Worm (Caenorhabditis elegans): ENCODE measurements around the gene bath-24.
"Not testable (repeated sequence)": the region's sequence is repeated elsewhere in the genome, so short reads cannot be mapped to it uniquely, and the experiment has no call there.

Gene bath-24

DNA sequence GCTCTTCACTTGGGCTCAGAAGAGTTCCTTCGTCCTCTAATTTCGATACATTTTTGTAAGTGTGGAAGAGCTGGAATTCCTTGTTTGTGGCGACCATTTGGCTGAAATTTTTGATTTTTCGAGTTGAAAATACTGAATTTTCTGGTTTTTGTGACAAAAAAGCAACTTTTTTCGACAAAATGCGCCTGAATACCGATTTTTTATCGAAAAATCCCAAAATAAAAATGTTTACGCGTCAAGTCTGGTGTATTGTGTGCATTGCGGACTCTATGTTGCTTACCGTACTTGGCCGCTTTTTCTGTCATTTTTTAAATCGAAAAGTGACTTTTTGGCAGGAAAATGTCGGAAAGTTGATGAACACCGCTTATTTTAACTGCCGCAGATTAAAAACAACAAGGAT is 15.0 kb downstream of the bath-24 start, which contains the start of gene bath-3:
Gene bath-3 (minus strand): TSS at position 101 of the 400 bp plus-strand sequence.
- no peak for TF ChIP-seq med-1 (GFP tag; optimal IDR thresholded peaks at IDR 0.05; ENCODE audit: insufficient read depth)
- no peak for TF ChIP-seq ztf-29 (GFP tag; IDR thresholded peaks at IDR 0.05)
- TF ChIP-seq ztf-23 (GFP tag; IDR thresholded peaks at IDR 0.05), result no peak
- no peak for TF ChIP-seq ref-1 (GFP tag; conservative IDR thresholded peaks at IDR 0.05)

DNA sequence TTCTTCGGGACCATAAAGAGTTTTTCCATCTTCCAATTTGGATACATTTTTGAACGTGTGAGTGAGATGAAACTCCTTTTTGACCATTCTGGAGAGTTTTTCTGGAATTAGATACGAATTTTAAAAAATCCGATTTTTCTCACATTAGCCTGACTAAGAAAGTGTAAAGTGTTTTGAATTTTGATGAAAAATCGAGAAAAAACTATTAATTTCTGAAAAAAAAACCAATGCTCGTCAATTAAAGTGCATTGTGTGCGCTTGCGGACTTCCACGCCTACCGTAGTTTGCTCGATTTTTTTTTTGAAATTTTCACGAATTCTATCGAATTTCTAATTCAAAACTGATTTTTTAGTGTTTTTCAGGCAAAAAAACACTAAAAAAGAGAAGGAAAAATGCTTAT is 16.7 kb downstream of the bath-24 start, which contains the start of gene bath-1:
Gene bath-1 (minus strand): TSS at position 101 of the 400 bp plus-strand sequence.
- TF ChIP-seq ref-1 (GFP tag; conservative IDR thresholded peaks at IDR 0.05) (no peak), flt-1 (GFP tag; IDR thresholded peaks at IDR 0.05) (no peak), T22C8.4 (GFP tag; IDR thresholded peaks at IDR 0.05) (no peak), med-1 (GFP tag; optimal IDR thresholded peaks at IDR 0.05; ENCODE audit: insufficient read depth) (no peak), tab-1 (GFP tag; IDR thresholded peaks at IDR 0.05) (no peak), ztf-23 (GFP tag; IDR thresholded peaks at IDR 0.05) (no peak), cog-1 (tag; optimal IDR thresholded peaks at IDR 0.05) (no peak), ztf-29 (GFP tag; IDR thresholded peaks at IDR 0.05) (no peak), klf-2 (GFP tag; conservative IDR thresholded peaks at IDR 0.05) (no peak)

DNA sequence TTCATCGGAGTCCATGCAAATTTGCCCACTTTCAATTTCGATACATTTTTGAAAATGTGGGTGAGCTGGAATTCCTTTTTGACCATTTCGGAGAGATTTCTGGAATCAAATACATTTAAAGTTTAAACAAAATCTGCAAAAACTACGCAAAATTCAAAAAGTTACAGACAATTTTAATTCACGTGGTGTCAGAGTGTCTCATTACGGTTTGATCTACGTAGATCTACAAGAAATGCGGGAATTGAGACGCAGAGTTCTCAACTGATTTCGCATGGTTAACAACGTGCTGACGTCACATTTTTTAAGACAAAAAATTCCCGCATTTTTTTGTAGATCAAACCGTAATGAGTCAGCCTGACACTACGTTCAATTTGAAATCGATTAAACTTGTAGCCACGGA is 18.9 kb downstream of the bath-24 start, which contains the start of gene bath-21:
Gene bath-21 (minus strand): TSS at position 101 of the 400 bp plus-strand sequence.
- TF ChIP-seq flt-1 (GFP tag; IDR thresholded peaks at IDR 0.05), result no peak
- TF ChIP-seq ref-1 (GFP tag; conservative IDR thresholded peaks at IDR 0.05), result no peak
- no peak for TF ChIP-seq klf-2 (GFP tag; conservative IDR thresholded peaks at IDR 0.05)
- no peak for TF ChIP-seq ztf-29 (GFP tag; IDR thresholded peaks at IDR 0.05)
- TF ChIP-seq T22C8.4 (GFP tag; IDR thresholded peaks at IDR 0.05), result no peak
- no peak for TF ChIP-seq cog-1 (tag; optimal IDR thresholded peaks at IDR 0.05)
- no peak for TF ChIP-seq ztf-23 (GFP tag; IDR thresholded peaks at IDR 0.05)
- TF ChIP-seq med-1 (GFP tag; optimal IDR thresholded peaks at IDR 0.05; ENCODE audit: insufficient read depth), result no peak
- TF ChIP-seq tab-1 (GFP tag; IDR thresholded peaks at IDR 0.05), result no peak

DNA sequence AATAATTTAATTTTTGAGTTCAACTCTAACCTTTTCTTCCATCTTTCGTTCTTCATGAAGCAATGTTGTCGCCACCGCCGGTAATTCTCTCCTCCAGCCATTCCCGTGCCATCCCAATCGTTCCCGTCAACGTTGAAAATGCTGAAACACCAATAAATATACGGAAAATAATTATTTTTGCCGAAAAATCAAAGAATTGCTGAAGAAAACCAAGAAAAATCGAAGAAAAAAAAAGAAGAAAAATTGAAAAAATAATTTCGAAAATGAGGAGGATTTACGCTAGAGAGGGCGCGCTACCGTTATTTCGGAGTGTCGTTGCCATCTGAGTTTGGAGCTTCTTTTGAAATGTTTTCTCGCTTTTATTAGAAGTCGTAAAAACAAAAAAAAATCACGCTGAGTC is 21.9 kb downstream of the bath-24 start, which contains the start of gene cya-2:
Gene cya-2 (minus strand): TSS at position 101 of the 400 bp plus-strand sequence.
- not testable (repeated sequence) for TF ChIP-seq klf-2 (GFP tag; conservative IDR thresholded peaks at IDR 0.05); ztf-23 (GFP tag; IDR thresholded peaks at IDR 0.05); tab-1 (GFP tag; IDR thresholded peaks at IDR 0.05)

DNA sequence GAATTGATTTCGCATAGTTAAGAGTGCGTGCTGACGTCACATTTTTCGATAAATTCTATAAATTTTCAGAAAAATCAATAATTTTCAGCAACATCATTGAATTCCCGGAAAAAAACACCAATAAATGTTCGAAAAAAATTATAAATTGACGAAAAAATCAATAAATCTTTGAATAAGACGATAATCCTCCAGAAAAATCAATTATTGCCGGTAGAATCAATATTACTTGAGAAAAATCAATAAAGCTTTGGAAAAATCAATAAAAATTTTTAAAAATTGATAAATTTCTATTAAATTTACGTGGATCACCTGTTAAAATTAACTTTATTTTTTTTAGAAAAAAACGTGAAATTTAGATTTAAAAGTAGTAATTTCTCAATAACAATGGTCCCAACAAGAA is 31.5 kb downstream of the bath-24 start:
- TF ChIP-seq klf-2 (GFP tag; conservative IDR thresholded peaks at IDR 0.05), result no peak
- TF ChIP-seq cog-1 (tag; optimal IDR thresholded peaks at IDR 0.05), result no peak
- peak; percentile 37; the same call in 1 of the 2 replicates for TF ChIP-seq T22C8.4 (GFP tag; IDR thresholded peaks at IDR 0.05)
- TF ChIP-seq ztf-29 (GFP tag; IDR thresholded peaks at IDR 0.05), result no peak
- no peak for TF ChIP-seq flt-1 (GFP tag; IDR thresholded peaks at IDR 0.05)
- TF ChIP-seq ztf-23 (GFP tag; IDR thresholded peaks at IDR 0.05), result no peak
- no peak for TF ChIP-seq tab-1 (GFP tag; IDR thresholded peaks at IDR 0.05)

DNA sequence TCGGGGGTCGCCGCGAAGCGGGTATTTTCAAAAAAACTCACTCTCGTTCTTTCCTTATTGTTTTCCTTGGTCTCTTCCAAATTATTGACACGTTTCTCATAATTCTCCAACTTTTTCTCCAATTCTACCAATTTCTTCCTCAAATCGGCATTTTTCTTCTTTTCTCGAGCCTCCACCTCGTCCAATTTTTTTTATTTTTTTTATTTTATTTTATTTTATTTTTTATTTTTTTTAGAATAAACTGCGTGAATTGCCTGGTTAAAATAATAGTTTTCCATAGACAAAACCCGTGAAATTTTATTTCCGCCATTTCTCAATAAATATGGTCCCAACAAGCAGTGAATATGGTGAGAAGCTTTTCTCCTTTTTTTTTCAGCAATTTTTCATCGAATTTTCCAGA is 32.7 kb downstream of the bath-24 start, which contains the start of gene F59H6.15:
Gene F59H6.15 (plus strand): TSS at position 301 of the 400 bp plus-strand sequence.
- TF ChIP-seq med-1 (GFP tag; optimal IDR thresholded peaks at IDR 0.05; ENCODE audit: insufficient read depth) (no peak), ref-1 (GFP tag; conservative IDR thresholded peaks at IDR 0.05) (no peak), flt-1 (GFP tag; IDR thresholded peaks at IDR 0.05) (no peak), klf-2 (GFP tag; conservative IDR thresholded peaks at IDR 0.05) (no peak), ztf-29 (GFP tag; IDR thresholded peaks at IDR 0.05) (no peak), tab-1 (GFP tag; IDR thresholded peaks at IDR 0.05) (no peak), ztf-23 (GFP tag; IDR thresholded peaks at IDR 0.05) (no peak), T22C8.4 (GFP tag; IDR thresholded peaks at IDR 0.05) (no peak)

DNA sequence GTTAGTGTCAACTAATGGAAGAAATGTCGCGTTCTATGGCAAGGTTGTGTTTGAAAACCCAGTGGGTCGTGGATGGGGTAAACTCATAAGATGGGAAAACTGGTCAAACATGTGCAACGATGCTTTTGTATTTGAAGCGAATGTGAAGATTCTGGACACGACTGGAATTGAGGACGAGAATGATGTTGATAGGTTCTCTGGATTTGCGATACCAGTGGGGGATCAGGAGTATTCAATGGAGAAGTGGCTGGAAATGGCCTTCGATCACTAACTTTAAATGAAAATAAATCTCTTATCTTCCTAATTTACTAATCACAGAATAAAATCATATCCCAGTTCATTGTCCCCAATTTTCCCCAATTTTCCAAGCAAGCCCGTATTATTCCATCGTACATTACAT is 34.2 kb downstream of the bath-24 start:
- TF ChIP-seq ref-1 (GFP tag; conservative IDR thresholded peaks at IDR 0.05) (no peak), med-1 (GFP tag; optimal IDR thresholded peaks at IDR 0.05; ENCODE audit: insufficient read depth) (no peak), T22C8.4 (GFP tag; IDR thresholded peaks at IDR 0.05) (no peak), ztf-23 (GFP tag; IDR thresholded peaks at IDR 0.05) (no peak), cog-1 (tag; optimal IDR thresholded peaks at IDR 0.05) (no peak), ztf-29 (GFP tag; IDR thresholded peaks at IDR 0.05) (no peak)

DNA sequence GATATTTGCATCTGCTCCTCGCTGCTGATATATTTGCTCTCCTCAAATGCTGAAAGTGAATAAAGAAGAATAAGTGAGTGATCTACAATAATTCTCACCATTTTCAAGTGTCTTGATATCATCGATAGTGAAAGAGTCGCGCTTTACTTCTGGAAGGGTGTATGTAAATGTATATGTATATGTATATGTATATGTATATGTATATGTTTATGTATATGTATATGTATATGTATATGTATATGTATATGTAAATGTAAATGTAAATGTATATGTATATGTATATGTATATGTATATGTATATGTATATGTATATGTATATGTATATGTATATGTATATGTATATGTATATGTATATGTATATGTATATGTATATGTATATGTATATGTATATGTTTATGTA is 44.7 kb downstream of the bath-24 start, which contains the start of gene ceh-84:
Gene ceh-84 (minus strand): TSS at position 101 of the 400 bp plus-strand sequence.
- not testable (repeated sequence) for TF ChIP-seq cog-1 (tag; optimal IDR thresholded peaks at IDR 0.05); T22C8.4 (GFP tag; IDR thresholded peaks at IDR 0.05); ref-1 (GFP tag; conservative IDR thresholded peaks at IDR 0.05)

DNA sequence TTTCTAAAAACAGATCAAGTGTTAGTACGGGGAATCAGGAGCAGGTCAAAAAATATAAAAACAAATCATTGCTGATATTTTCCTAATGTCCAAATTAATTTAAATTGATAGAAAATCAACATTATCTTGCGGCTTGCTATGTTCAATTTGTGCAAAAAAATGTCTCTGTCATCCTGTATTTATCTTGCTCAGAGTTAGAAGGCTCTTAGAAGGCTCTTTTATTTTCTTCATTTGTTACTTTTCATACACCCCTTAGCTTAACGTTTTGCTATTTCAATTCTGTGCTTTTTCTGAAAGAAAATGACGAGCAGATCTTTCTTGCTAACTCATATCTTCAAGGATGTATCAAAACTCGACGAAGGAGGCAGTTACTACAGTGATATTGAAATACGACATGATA is 46.8 kb downstream of the bath-24 start, which contains the start of gene math-19:
Gene math-19 (plus strand): TSS at position 301 of the 400 bp plus-strand sequence.
- not testable (repeated sequence) for TF ChIP-seq cog-1 (tag; optimal IDR thresholded peaks at IDR 0.05); tab-1 (GFP tag; IDR thresholded peaks at IDR 0.05); ztf-29 (GFP tag; IDR thresholded peaks at IDR 0.05)

DNA sequence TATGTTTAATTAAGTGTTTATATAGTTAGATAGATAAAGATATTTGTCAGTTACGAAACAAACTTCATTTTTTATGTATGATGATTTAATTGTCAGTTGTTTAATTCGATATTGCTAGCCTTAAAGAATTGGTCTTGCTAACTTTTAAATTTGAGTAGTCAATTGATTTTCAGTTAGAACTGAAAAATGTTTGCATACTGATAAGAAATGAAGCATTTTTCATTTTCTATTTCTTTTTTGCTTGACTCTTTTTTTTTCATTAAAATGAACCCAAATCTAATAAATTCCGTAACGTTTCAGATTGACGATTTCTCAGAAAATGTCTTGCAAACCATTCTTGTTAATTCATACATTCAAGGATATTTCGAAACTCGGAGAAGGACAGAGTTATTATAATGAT is 49.2 kb downstream of the bath-24 start, which contains the start of gene math-20:
Gene math-20 (plus strand): TSS at position 301 of the 400 bp plus-strand sequence.
- TF ChIP-seq ztf-23 (GFP tag; IDR thresholded peaks at IDR 0.05) (no peak), ref-1 (GFP tag; conservative IDR thresholded peaks at IDR 0.05) (no peak), flt-1 (GFP tag; IDR thresholded peaks at IDR 0.05) (no peak), cog-1 (tag; optimal IDR thresholded peaks at IDR 0.05) (no peak), T22C8.4 (GFP tag; IDR thresholded peaks at IDR 0.05) (no peak), tab-1 (GFP tag; IDR thresholded peaks at IDR 0.05) (no peak), med-1 (GFP tag; optimal IDR thresholded peaks at IDR 0.05; ENCODE audit: insufficient read depth) (no peak), klf-2 (GFP tag; conservative IDR thresholded peaks at IDR 0.05) (no peak), ztf-29 (GFP tag; IDR thresholded peaks at IDR 0.05) (no peak)
